Fruit fly (Drosophila melanogaster): ENCODE data around the gene CG15465.

The CG15465 gene

DNA sequence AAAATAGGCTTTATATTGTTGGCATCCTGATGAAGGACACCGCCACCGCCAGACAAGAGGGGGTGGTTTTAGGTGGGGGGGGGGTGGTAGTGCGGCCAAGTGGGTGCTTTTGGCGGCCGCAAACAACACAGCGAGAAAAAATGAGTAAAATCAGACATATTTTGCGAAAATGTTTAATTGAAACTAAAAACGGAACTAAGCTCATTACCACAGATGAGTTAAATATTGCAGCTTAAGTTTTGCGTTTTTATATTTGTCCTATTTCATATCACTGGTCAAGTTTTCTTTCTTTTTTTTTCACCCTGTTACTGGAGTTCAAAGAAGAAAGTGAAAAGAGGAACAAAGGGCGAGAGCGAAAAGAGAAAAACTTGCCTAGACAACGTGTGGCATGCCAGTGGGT, 8.4 kb downstream of the CG15465 start (continued):
- TF ChIP-seq inv (GFP tag; IDR thresholded peaks at IDR 0.05; ENCODE audit: partially characterized antibody) (no peak), CG14667 (GFP tag; IDR thresholded peaks at IDR 0.05) (peak; percentile 39; the same call in 1 of the 2 replicates), caup (GFP tag; optimal IDR thresholded peaks at IDR 0.05; ENCODE audit: severe bottlenecking) (peak; percentile 76), nom (GFP tag; optimal IDR thresholded peaks at IDR 0.05) (no peak), shn (GFP tag; optimal IDR thresholded peaks at IDR 0.05) (peak; percentile 44), pfk (GFP tag; optimal IDR thresholded peaks at IDR 0.05) (no peak), CG17612 (GFP tag; IDR thresholded peaks at IDR 0.05) (no peak), CG31441 (GFP tag; IDR thresholded peaks at IDR 0.05) (peak; percentile 71), HmgD (GFP tag; optimal IDR thresholded peaks at IDR 0.05) (no peak), CG9215 (GFP tag; IDR thresholded peaks at IDR 0.05) (peak; percentile 66), CG15479 (GFP tag; optimal IDR thresholded peaks at IDR 0.05) (no peak), CG2202 (tag; optimal IDR thresholded peaks at IDR 0.05) (peak; percentile 29), CG14860 (GFP tag; IDR thresholded peaks at IDR 0.05; ENCODE audit: partially characterized antibody) (no peak), CG4328 (GFP tag; optimal IDR thresholded peaks at IDR 0.05) (no peak), CG10959 (GFP tag; IDR thresholded peaks at IDR 0.05) (no peak), sug (tag; optimal IDR thresholded peaks at IDR 0.05) (no peak), CG9932 (GFP tag; IDR thresholded peaks at IDR 0.05) (peak; percentile 54), fd102C (GFP tag; optimal IDR thresholded peaks at IDR 0.05) (no peak), ind (GFP tag; optimal IDR thresholded peaks at IDR 0.05) (peak; percentile 72), CG17568 (GFP tag; optimal IDR thresholded peaks at IDR 0.05) (peak; percentile 56), Poxn (GFP tag; IDR thresholded peaks at IDR 0.05) (0 out of 2 replicates have a peak, but pooled peaks have one; percentile 22), gsb (GFP tag; IDR thresholded peaks at IDR 0.05) (no peak), CG9817 (tag; optimal IDR thresholded peaks at IDR 0.05) (peak; percentile 62), CG1603 (tag; optimal IDR thresholded peaks at IDR 0.05) (peak; percentile 58), MESR4 (GFP tag; optimal IDR thresholded peaks at IDR 0.05) (no peak), Atf3 (GFP tag; optimal IDR thresholded peaks at IDR 0.05) (no peak), Ets65A (GFP tag) (peak; percentile 93), CG12299 (tag; optimal IDR thresholded peaks at IDR 0.05) (peak; percentile 59), mld (GFP tag; IDR thresholded peaks at IDR 0.05; ENCODE audit: partially characterized antibody) (no peak), Meics (GFP tag; optimal IDR thresholded peaks at IDR 0.05) (peak; percentile 73), Ravus (GFP tag; IDR thresholded peaks at IDR 0.05) (no peak), lola (GFP tag; optimal IDR thresholded peaks at IDR 0.05) (peak in 1 of 3 experiments; percentile 55), Hey (tag; optimal IDR thresholded peaks at IDR 0.05) (peak; percentile 0), Dp (GFP tag; optimal IDR thresholded peaks at IDR 0.05) (no peak), CG10654 (GFP tag; optimal IDR thresholded peaks at IDR 0.05) (peak; percentile 32), ttk (GFP tag; IDR thresholded peaks at IDR 0.05) (peak; percentile 62; the same call in 1 of the 2 replicates), CG10431 (GFP tag; optimal IDR thresholded peaks at IDR 0.05) (no peak), CG17359 (tag; optimal IDR thresholded peaks at IDR 0.05) (peak; percentile 80), tna (GFP tag; IDR thresholded peaks at IDR 0.05; ENCODE audit: partially characterized antibody) (no peak), CG8290 (GFP tag; optimal IDR thresholded peaks at IDR 0.05) (no peak), CG8290 (tag; optimal IDR thresholded peaks at IDR 0.05) (peak in 1 of 2 experiments; percentile 51), vnd (GFP tag; IDR thresholded peaks at IDR 0.05; ENCODE audit: partially characterized antibody) (no peak), otp (GFP tag; IDR thresholded peaks at IDR 0.05) (peak; percentile 59; the same call in 1 of the 3 replicates), CG1792 (GFP tag; optimal IDR thresholded peaks at IDR 0.05) (peak; percentile 16), Gug (GFP tag; IDR thresholded peaks at IDR 0.05) (peak; percentile 47; the same call in 1 of the 4 replicates), C15 (GFP tag; IDR thresholded peaks at IDR 0.05) (0 out of 3 replicates have a peak, but pooled peaks have one; percentile 9), CG5180 (GFP tag; optimal IDR thresholded peaks at IDR 0.05) (peak; percentile 26), Side (GFP tag; optimal IDR thresholded peaks at IDR 0.05) (peak; percentile 63), her (GFP tag; optimal IDR thresholded peaks at IDR 0.05) (peak; percentile 62), cas (GFP tag; IDR thresholded peaks at IDR 0.05) (no peak)
